Fruit fly (Drosophila melanogaster): ENCODE data around the gene Sec10.

dm6 chr3R:24134580-24134979, at the start of gene Sec10:
- TF ChIP-seq Gug (GFP tag; IDR thresholded peaks at IDR 0.05) (no peak), CG31627 (GFP tag; optimal IDR thresholded peaks at IDR 0.05) (no peak), lz (GFP tag; optimal IDR thresholded peaks at IDR 0.05) (no peak), spab (GFP tag; optimal IDR thresholded peaks at IDR 0.05) (no peak), cyc (GFP tag; optimal IDR thresholded peaks at IDR 0.05) (no peak), Eip78C (GFP tag) (no peak), Lpt (GFP tag; optimal IDR thresholded peaks at IDR 0.05) (no peak)
